Worm (Caenorhabditis elegans) whole organism, late embryonic: Measurements from ENCODE around the gene F35G12.12.

Experiments used
- ets-4 ChIP-seq: sonication (generic microtip); optimal IDR thresholded peaks from 2 replicates; lab custom pipeline; 2016; ENCODE audit warnings: missing genetic modification characterization, missing compliant biosample characterization
- pha-4 ChIP-seq: fragments of 150-350 bp; optimal IDR thresholded peaks from 2 replicates; lab custom pipeline; 2018; ENCODE audit warnings: missing biosample characterization, missing genetic modification reagents, missing genetic modification characterization
- pqm-1 ChIP-seq: sonication (generic microtip); optimal IDR thresholded peaks from 2 replicates; lab custom pipeline; 2016; ENCODE audit warnings: missing genetic modification characterization, missing compliant biosample characterization
- rnt-1 ChIP-seq: sonication (generic microtip); optimal IDR thresholded peaks from 2 replicates; lab custom pipeline; 2016; ENCODE audit warnings: missing genetic modification characterization, missing compliant biosample characterization

DNA sequence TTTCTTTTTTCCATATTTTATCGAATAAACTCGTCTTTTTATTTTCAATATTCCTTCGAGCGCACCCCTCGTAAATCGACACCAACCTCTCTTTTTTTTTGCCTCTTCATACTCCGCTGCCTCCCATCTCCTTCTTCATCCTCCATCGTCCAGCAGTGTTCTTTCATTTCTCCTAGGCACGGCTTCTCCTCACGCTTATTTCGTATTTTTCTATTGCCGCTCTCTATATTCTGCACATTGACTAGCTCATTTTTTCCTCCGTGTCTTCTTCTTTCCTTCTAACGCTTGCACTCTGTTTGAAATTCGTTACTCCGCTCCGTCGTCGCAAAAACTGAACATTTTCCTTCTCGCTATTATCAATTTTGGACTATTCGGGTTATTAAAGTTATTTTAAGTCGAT, 26.2 kb upstream of the F35G12.12 start:
- TF ChIP-seq pqm-1 (no peak), rnt-1 (tag; lab: Kevin White, UChicago) (no peak), pha-4 (tag; lab: Kevin White, UChicago) (no peak), ets-4 (no peak)
